Fruit fly (Drosophila melanogaster) whole organism, embryonic: Measurements from ENCODE around the gene Cpr11B.
A peak's percentile ranks its signal among the peaks of the same experiment; 100 is the strongest.

Experiments used
- Atf-2 ChIP-seq: fragments of 200-800 bp; sonication (Bioruptor generic); optimal IDR thresholded peaks from 2 replicates; lab custom pipeline; 2016; ENCODE audit warnings: missing biosample characterization, missing genetic modification characterization
- BtbVII ChIP-seq: fragments of 200-800 bp; sonication (Bioruptor generic); optimal IDR thresholded peaks from 3 replicates; lab custom pipeline; 2017; ENCODE audit warnings: missing biosample characterization, mild to moderate bottlenecking, missing genetic modification characterization
- CG10209 ChIP-seq: fragments of 200-800 bp; sonication (Bioruptor generic); optimal IDR thresholded peaks from 3 replicates; lab custom pipeline; 2017; ENCODE audit warnings: missing biosample characterization, mild to moderate bottlenecking, missing genetic modification characterization, missing genetic modification reagents
- CG10431 ChIP-seq: fragments of 200-800 bp; sonication (Bioruptor generic); optimal IDR thresholded peaks from 3 replicates; lab custom pipeline; 2018; ENCODE audit warnings: missing biosample characterization, mild to moderate bottlenecking, missing genetic modification characterization
- CG10543 ChIP-seq: fragments of 200-800 bp; sonication (Bioruptor generic); optimal IDR thresholded peaks from 3 replicates; lab custom pipeline; 2017; ENCODE audit warnings: missing biosample characterization, mild to moderate bottlenecking, missing genetic modification characterization, moderate library complexity
- CG12391 ChIP-seq: fragments of 200-800 bp; sonication (Bioruptor generic); optimal IDR thresholded peaks from 3 replicates; lab custom pipeline; 2018; ENCODE audit warnings: missing biosample characterization, mild to moderate bottlenecking, missing genetic modification characterization, moderate library complexity
- CG13296 ChIP-seq: fragments of 200-800 bp; sonication (Bioruptor generic); optimal IDR thresholded peaks from 3 replicates; lab custom pipeline; 2018; ENCODE audit warnings: missing biosample characterization, mild to moderate bottlenecking, missing genetic modification characterization
- CG13775 ChIP-seq: fragments of 200-800 bp; sonication (Bioruptor generic); optimal IDR thresholded peaks from 3 replicates; lab custom pipeline; 2017; ENCODE audit warnings: missing biosample characterization, mild to moderate bottlenecking, missing genetic modification characterization
- CG14667 ChIP-seq: fragments of 200-800 bp; sonication (Bioruptor generic); IDR thresholded peaks from 2 replicates; pipeline ENCODE4 v1.3.6; 2022; ENCODE audit warnings: missing biosample characterization, missing genetic modification characterization
- CG14860 ChIP-seq: fragments of 200-800 bp; sonication (Bioruptor generic); IDR thresholded peaks from 3 replicates; pipeline ENCODE4 v1.3.6; 2022; ENCODE audit warnings: missing biosample characterization, missing genetic modification characterization; ENCODE audit not compliant: partially characterized antibody
- CG16863 ChIP-seq: fragments of 200-800 bp; sonication (Bioruptor generic); optimal IDR thresholded peaks from 3 replicates; lab custom pipeline; 2016; ENCODE audit warnings: missing biosample characterization, missing genetic modification characterization
- CG18262 ChIP-seq: fragments of 200-800 bp; optimal IDR thresholded peaks from 3 replicates; lab custom pipeline; 2019; ENCODE audit warnings: missing biosample characterization, mild to moderate bottlenecking, missing genetic modification characterization, moderate library complexity
- CG2678 ChIP-seq: fragments of 200-800 bp; sonication (Bioruptor generic); optimal IDR thresholded peaks from 3 replicates; lab custom pipeline; 2019; ENCODE audit warnings: missing biosample characterization, mild to moderate bottlenecking, missing genetic modification characterization, moderate library complexity
- CG31388 ChIP-seq: fragments of 200-800 bp; sonication (Bioruptor generic); optimal IDR thresholded peaks from 2 replicates; lab custom pipeline; 2016; ENCODE audit warnings: missing biosample characterization, missing genetic modification characterization
- CG31441 ChIP-seq: fragments of 200-800 bp; sonication (Bioruptor generic); IDR thresholded peaks from 2 replicates; pipeline ENCODE4 v1.3.6; 2022; ENCODE audit warnings: missing biosample characterization, missing genetic modification characterization
- CG32767 ChIP-seq: fragments of 200-800 bp; sonication (Bioruptor generic); IDR thresholded peaks from 2 replicates; pipeline ENCODE4 v1.3.6; 2022; ENCODE audit warnings: missing biosample characterization, missing genetic modification characterization
- CG3838 ChIP-seq: fragments of 200-800 bp; sonication (Bioruptor generic); optimal IDR thresholded peaks from 3 replicates; lab custom pipeline; 2016; ENCODE audit warnings: missing biosample characterization, missing genetic modification characterization
- CG4328 ChIP-seq: fragments of 200-800 bp; sonication (Bioruptor generic); optimal IDR thresholded peaks from 3 replicates; lab custom pipeline; 2017; ENCODE audit warnings: missing biosample characterization, missing genetic modification reagents, missing genetic modification characterization
- CG6175 ChIP-seq: fragments of 200-800 bp; sonication (Bioruptor generic); IDR thresholded peaks from 3 replicates; pipeline ENCODE4 v1.3.6; 2022; ENCODE audit warnings: missing biosample characterization, missing genetic modification characterization
- CG6683 ChIP-seq: fragments of 200-800 bp; sonication (Bioruptor generic); optimal IDR thresholded peaks from 2 replicates; lab custom pipeline; 2017; ENCODE audit warnings: missing biosample characterization, mild to moderate bottlenecking, missing genetic modification characterization, missing genetic modification reagents
- CG7372 ChIP-seq: fragments of 200-800 bp; sonication (Bioruptor generic); IDR thresholded peaks from 2 replicates; pipeline ENCODE4 v1.3.6; 2022; ENCODE audit warnings: missing biosample characterization, missing genetic modification characterization
- CG8478 ChIP-seq: fragments of >200 bp; optimal IDR thresholded peaks from 2 replicates; lab custom pipeline; 2018
- CG9727 ChIP-seq: fragments of 200-800 bp; sonication (Bioruptor generic); optimal IDR thresholded peaks from 3 replicates; lab custom pipeline; 2017; ENCODE audit warnings: missing biosample characterization, mild to moderate bottlenecking, missing genetic modification characterization
- CkIIα-i1 ChIP-seq: fragments of 200-800 bp; sonication (Bioruptor generic); IDR thresholded peaks from 2 replicates; pipeline ENCODE4 v1.3.6; 2022; ENCODE audit warnings: missing biosample characterization, missing genetic modification characterization
- GATAe ChIP-seq: fragments of 200-800 bp; sonication (Bioruptor generic); conservative IDR thresholded peaks from 2 replicates; pipeline ENCODE4 v1.3.6; 2022; ENCODE audit warnings: missing biosample characterization, missing genetic modification characterization
- Meics ChIP-seq: fragments of 200-800 bp; sonication (Bioruptor generic); optimal IDR thresholded peaks from 2 replicates; lab custom pipeline; 2017; ENCODE audit warnings: missing biosample characterization, mild to moderate bottlenecking, missing genetic modification characterization
- NfI ChIP-seq: fragments of 200-800 bp; sonication (Bioruptor generic); optimal IDR thresholded peaks from 3 replicates; lab custom pipeline; 2018; ENCODE audit warnings: missing biosample characterization, mild to moderate bottlenecking, missing genetic modification characterization, moderate library complexity
- Pdp1 ChIP-seq, 2 experiments: fragments of 200-800 bp; sonication (Bioruptor generic); optimal IDR thresholded peaks; 3 replicates each; lab custom pipeline; 2016; ENCODE audit warnings: missing biosample characterization in 2 of 2, missing genetic modification characterization in 2 of 2, mild to moderate bottlenecking in 1 of 2, moderate library complexity in 1 of 2
- Vsx1 ChIP-seq: fragments of 200-800 bp; sonication (Bioruptor generic); optimal IDR thresholded peaks from 2 replicates; lab custom pipeline; 2017; ENCODE audit warnings: missing biosample characterization, mild to moderate bottlenecking, missing genetic modification characterization, missing genetic modification reagents
- al ChIP-seq: fragments of 200-800 bp; sonication (Bioruptor generic); IDR thresholded peaks from 2 replicates; pipeline ENCODE4 v1.3.6; 2022; ENCODE audit warnings: missing biosample characterization, missing genetic modification characterization
- ap ChIP-seq: fragments of 200-800 bp; sonication (Bioruptor generic); IDR thresholded peaks from 2 replicates; pipeline ENCODE4 v1.3.6; 2022; ENCODE audit warnings: missing biosample characterization, missing genetic modification characterization
- bsh ChIP-seq, 2 experiments: fragments of 200-800 bp; sonication (Bioruptor generic); optimal IDR thresholded peaks; 2 replicates each; lab custom pipeline; 2017 to 2018; ENCODE audit warnings: mild to moderate bottlenecking in 2 of 2, missing biosample characterization in 2 of 2, missing genetic modification characterization in 2 of 2, moderate library complexity in 1 of 2
- chinmo ChIP-seq: fragments of 200-800 bp; sonication (Bioruptor generic); IDR thresholded peaks from 4 replicates; pipeline ENCODE4 v1.3.6; 2022; ENCODE audit warnings: missing biosample characterization, missing genetic modification characterization; ENCODE audit not compliant: partially characterized antibody
- corto ChIP-seq: fragments of 200-800 bp; sonication (Bioruptor generic); optimal IDR thresholded peaks from 2 replicates; lab custom pipeline; 2016; ENCODE audit warnings: missing biosample characterization, mild to moderate bottlenecking, missing genetic modification characterization, moderate library complexity
- ems ChIP-seq: fragments of 200-800 bp; sonication (Bioruptor generic); optimal IDR thresholded peaks from 3 replicates; lab custom pipeline; 2016; ENCODE audit warnings: missing biosample characterization, missing genetic modification characterization
- esg ChIP-seq: fragments of 200-800 bp; sonication (Bioruptor generic); conservative IDR thresholded peaks from 2 replicates; pipeline ENCODE4 v1.3.6; 2022; ENCODE audit warnings: missing biosample characterization, missing genetic modification characterization
- exex ChIP-seq: fragments of 200-800 bp; sonication (Bioruptor generic); optimal IDR thresholded peaks from 4 replicates; lab custom pipeline; 2018; ENCODE audit warnings: missing biosample characterization, mild to moderate bottlenecking, missing genetic modification characterization, moderate library complexity
- fd64A ChIP-seq: fragments of 200-800 bp; sonication (Bioruptor generic); optimal IDR thresholded peaks from 3 replicates; lab custom pipeline; 2018; ENCODE audit warnings: missing biosample characterization, mild to moderate bottlenecking, missing genetic modification characterization
- kah ChIP-seq: fragments of 200-800 bp; sonication (Bioruptor generic); optimal IDR thresholded peaks from 2 replicates; lab custom pipeline; 2018; ENCODE audit warnings: missing biosample characterization, mild to moderate bottlenecking, missing genetic modification characterization
- lmd ChIP-seq: fragments of 200-800 bp; sonication (Bioruptor generic); IDR thresholded peaks from 2 replicates; pipeline ENCODE4 v1.3.6; 2022; ENCODE audit warnings: missing biosample characterization, missing genetic modification characterization
- lola ChIP-seq, 3 experiments: fragments of >200 bp in 2 of 3; fragments of 200-800 bp in 1 of 3; sonication (Bioruptor generic) in 1 of 3; optimal IDR thresholded peaks; 2 replicates each; lab custom pipeline; 2017 to 2019; ENCODE audit warnings: missing biosample characterization in 3 of 3, missing genetic modification characterization in 3 of 3, mild to moderate bottlenecking in 1 of 3, moderate library complexity in 1 of 3
- mld ChIP-seq: fragments of 200-800 bp; sonication (Bioruptor generic); IDR thresholded peaks from 3 replicates; pipeline ENCODE4 v1.3.6; 2022; ENCODE audit warnings: missing biosample characterization, missing genetic modification characterization; ENCODE audit not compliant: partially characterized antibody
- ranshi ChIP-seq: fragments of 200-800 bp; sonication (Bioruptor generic); IDR thresholded peaks from 2 replicates; pipeline ENCODE4 v1.3.6; 2022; ENCODE audit warnings: missing biosample characterization, missing genetic modification characterization
- schlank ChIP-seq: fragments of 200-800 bp; sonication (Bioruptor generic); optimal IDR thresholded peaks from 2 replicates; lab custom pipeline; 2018; ENCODE audit warnings: missing biosample characterization, mild to moderate bottlenecking, missing genetic modification characterization
- seq ChIP-seq: fragments of 200-800 bp; sonication (Bioruptor generic); IDR thresholded peaks from 2 replicates; pipeline ENCODE4 v1.3.6; 2022; ENCODE audit warnings: missing biosample characterization, missing genetic modification characterization
- slp2 ChIP-seq: fragments of 200-800 bp; sonication (Bioruptor generic); optimal IDR thresholded peaks from 2 replicates; lab custom pipeline; 2016; ENCODE audit warnings: missing biosample characterization, missing genetic modification characterization
- ttk ChIP-seq: fragments of 200-800 bp; sonication (Bioruptor generic); IDR thresholded peaks from 2 replicates; pipeline ENCODE4 v2.1.2; 2022; ENCODE audit warnings: missing biosample characterization, missing genetic modification characterization
- vnd ChIP-seq: fragments of 200-800 bp; sonication (Bioruptor generic); IDR thresholded peaks from 3 replicates; pipeline ENCODE4 v1.3.6; 2022; ENCODE audit warnings: missing biosample characterization, missing genetic modification characterization; ENCODE audit not compliant: partially characterized antibody
- wdn ChIP-seq: fragments of 200-800 bp; sonication (Bioruptor generic); IDR thresholded peaks from 2 replicates; pipeline ENCODE4 v1.3.6; 2022; ENCODE audit warnings: missing biosample characterization, missing genetic modification characterization

Gene Cpr11B

DNA sequence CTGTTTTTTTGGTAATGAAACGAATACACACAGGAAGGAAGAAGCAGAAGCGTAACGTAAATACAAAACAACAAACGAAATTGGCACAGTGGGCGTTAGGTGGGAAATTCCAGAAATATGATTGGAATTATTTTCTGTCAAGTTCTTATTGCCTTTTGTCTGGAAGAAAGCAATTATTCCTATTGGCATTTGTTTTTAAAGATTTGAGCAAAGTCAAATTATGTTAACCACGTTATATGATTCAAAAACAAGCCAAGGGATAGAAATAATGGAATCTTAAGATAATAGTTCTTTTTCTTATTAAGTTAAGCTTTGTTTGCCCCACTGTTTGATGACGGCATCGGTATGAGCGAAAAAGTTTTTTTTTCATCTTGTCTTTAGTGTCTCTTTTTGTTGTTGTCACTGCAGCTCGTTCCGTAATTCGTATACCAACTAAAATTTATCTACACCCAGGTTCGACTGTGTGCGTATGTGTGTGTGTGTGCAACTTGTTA is 26.6 kb downstream of the Cpr11B start (continued):
- peak; percentile 96 for TF ChIP-seq CG9727 (GFP tag; lab: Kevin White, UChicago)
- TF ChIP-seq CG14667 (GFP tag; lab: Robert Waterston, UW) = peak; percentile 84
- TF ChIP-seq CG6175 = peak; percentile 72; the same call in 2 of the 3 replicates
- peak; percentile 96 for TF ChIP-seq CG10209 (GFP tag; lab: Kevin White, UChicago)
- peak; percentile 86 for TF ChIP-seq ap (GFP tag; lab: Robert Waterston, UW)
- peak; percentile 95 for TF ChIP-seq CG10543 (GFP tag; lab: Kevin White, UChicago)
- TF ChIP-seq Vsx1 = peak; percentile 81
- TF ChIP-seq fd64A (GFP tag; lab: Kevin White, UChicago) = peak; percentile 78
- TF ChIP-seq CG13296 = peak; percentile 96
- TF ChIP-seq CG32767 (GFP tag; lab: Robert Waterston, UW) = peak; percentile 81
- peak; percentile 89 for TF ChIP-seq corto (GFP tag; lab: Kevin White, UChicago)
- TF ChIP-seq CG6683 (GFP tag; lab: Kevin White, UChicago) = peak; percentile 89
- TF ChIP-seq chinmo = no peak
- peak; percentile 96 for TF ChIP-seq lmd
- TF ChIP-seq CG14860 (GFP tag; lab: Robert Waterston, UW) = 0 out of 3 replicates have a peak, but pooled peaks have one; percentile 10
- peak; percentile 98 for TF ChIP-seq BtbVII
- TF ChIP-seq CG7372 (GFP tag; lab: Robert Waterston, UW) = peak; percentile 91
- TF ChIP-seq bsh (GFP tag; optimal IDR thresholded peaks at IDR 0.05; lab: Kevin White, UChicago) = peak; percentile 93 to 94
- peak; percentile 96 for TF ChIP-seq CG16863 (GFP tag; lab: Kevin White, UChicago)
- TF ChIP-seq Atf-2 (GFP tag; lab: Kevin White, UChicago) = peak; percentile 95
- TF ChIP-seq CG4328 = peak; percentile 87
- no peak for TF ChIP-seq vnd
- TF ChIP-seq lola (GFP tag; optimal IDR thresholded peaks at IDR 0.05; lab: Kevin White, UChicago) = peak in 1 of 3 experiments; percentile 84
- peak; percentile 96 for TF ChIP-seq ems (GFP tag; lab: Kevin White, UChicago)
- TF ChIP-seq CG13775 (GFP tag; lab: Kevin White, UChicago) = peak; percentile 96
- peak; percentile 98 for TF ChIP-seq CG2678 (tag; lab: Kevin White, UChicago)
- TF ChIP-seq CkIIα-i1 = no peak
- TF ChIP-seq CG31388 (GFP tag; lab: Kevin White, UChicago) = peak; percentile 80
- peak; percentile 97 for TF ChIP-seq NfI
- peak; percentile 88 for TF ChIP-seq ttk (GFP tag; lab: Robert Waterston, UW)
- TF ChIP-seq mld (GFP tag; lab: Robert Waterston, UW) = no peak
- TF ChIP-seq CG3838 (GFP tag; lab: Kevin White, UChicago) = peak; percentile 88
- TF ChIP-seq esg = peak; percentile 95
- peak; percentile 95 for TF ChIP-seq CG12391 (tag; lab: Kevin White, UChicago)
- TF ChIP-seq wdn (GFP tag; lab: Robert Waterston, UW) = peak; percentile 89
- TF ChIP-seq Pdp1 (GFP tag; optimal IDR thresholded peaks at IDR 0.05; lab: Kevin White, UChicago) = peak; percentile 93 to 96
- TF ChIP-seq al (GFP tag; lab: Robert Waterston, UW) = peak; percentile 92
- peak; percentile 98 for TF ChIP-seq CG31441
- TF ChIP-seq seq (GFP tag; lab: Robert Waterston, UW) = peak; percentile 96
- peak; percentile 62 for TF ChIP-seq CG10431
- peak; percentile 97 for TF ChIP-seq Meics (GFP tag; lab: Kevin White, UChicago)
- peak; percentile 95 for TF ChIP-seq slp2
- peak; percentile 64 for TF ChIP-seq GATAe (GFP tag; lab: Robert Waterston, UW)
- TF ChIP-seq CG18262 (tag; lab: Kevin White, UChicago) = peak; percentile 95
- TF ChIP-seq schlank (tag; lab: Kevin White, UChicago) = peak; percentile 93
- TF ChIP-seq exex (tag; lab: Kevin White, UChicago) = peak; percentile 75
- TF ChIP-seq ranshi = peak; percentile 92
- peak; percentile 85 for TF ChIP-seq kah (GFP tag; lab: Kevin White, UChicago)
- TF ChIP-seq CG8478 (lab: Kevin White, UChicago) = no peak
